Worm (Caenorhabditis elegans): Measurements from ENCODE around the gene dnj-24.

The dnj-24 gene

DNA sequence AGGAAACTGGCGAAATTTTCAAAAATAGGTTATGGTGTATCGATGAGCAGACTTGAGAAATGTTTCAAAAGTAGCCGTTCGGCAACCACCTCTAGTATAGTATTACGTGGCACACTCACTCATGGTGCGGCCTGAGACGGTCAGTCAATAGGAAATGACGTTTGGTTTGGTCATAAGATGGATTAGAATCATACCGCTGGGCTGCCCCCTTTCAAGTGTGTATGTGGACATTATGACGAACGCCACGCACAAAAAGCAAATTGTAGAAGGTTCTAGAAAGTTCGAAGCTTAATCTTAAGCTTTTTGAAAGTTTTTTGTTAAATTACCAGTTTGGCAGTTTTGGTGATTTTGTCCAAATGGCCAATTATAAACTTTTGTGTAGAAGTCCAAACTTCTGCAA lies 480 bp upstream of the dnj-24 start:
- TF ChIP-seq pax-1 (tag; optimal IDR thresholded peaks at IDR 0.05) (peak; percentile 80), hlh-13 (GFP tag; optimal IDR thresholded peaks at IDR 0.05) (no peak)

DNA sequence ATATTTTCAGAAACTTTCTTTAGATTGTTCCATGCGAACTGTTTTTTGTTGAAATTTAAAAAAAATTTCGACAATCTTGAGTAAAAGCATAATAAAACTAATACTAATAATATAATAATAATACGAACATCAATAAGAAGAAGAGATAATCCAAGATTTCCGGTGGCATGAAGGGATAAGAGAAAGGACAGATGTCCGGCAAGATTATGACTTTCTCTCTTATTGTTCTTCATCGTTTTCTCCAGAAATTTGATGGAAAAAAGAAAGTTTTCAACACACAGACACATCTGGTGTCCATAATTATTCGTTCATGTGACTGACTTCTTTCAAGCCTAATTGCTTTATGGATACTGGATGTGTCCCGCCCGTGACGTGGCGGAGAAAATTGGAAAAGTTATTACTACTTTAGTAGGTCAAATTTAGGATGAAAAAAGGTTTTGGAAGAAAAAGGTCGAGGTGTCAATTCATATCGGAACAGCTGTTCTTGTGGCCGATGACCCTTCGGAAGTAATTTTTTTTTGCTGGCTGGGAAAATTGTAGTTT lies 1.3 kb downstream of the dnj-24 start:
- TF ChIP-seq ceh-19 (GFP tag; optimal IDR thresholded peaks at IDR 0.05) (no peak), ceh-45 (GFP tag; IDR thresholded peaks at IDR 0.05) (no peak), unc-86 (tag; optimal IDR thresholded peaks at IDR 0.05) (no peak), eyg-1 (tag; optimal IDR thresholded peaks at IDR 0.05) (no peak), hlh-13 (GFP tag; optimal IDR thresholded peaks at IDR 0.05) (no peak), ceh-30 (tag; optimal IDR thresholded peaks at IDR 0.05) (no peak), elt-4 (tag; optimal IDR thresholded peaks at IDR 0.05) (no peak), hlh-30 (tag; optimal IDR thresholded peaks at IDR 0.05; ENCODE audit: insufficient read depth) (no peak), hlh-15 (tag; optimal IDR thresholded peaks at IDR 0.05) (no peak), ceh-31 (tag; optimal IDR thresholded peaks at IDR 0.05) (no peak)

DNA sequence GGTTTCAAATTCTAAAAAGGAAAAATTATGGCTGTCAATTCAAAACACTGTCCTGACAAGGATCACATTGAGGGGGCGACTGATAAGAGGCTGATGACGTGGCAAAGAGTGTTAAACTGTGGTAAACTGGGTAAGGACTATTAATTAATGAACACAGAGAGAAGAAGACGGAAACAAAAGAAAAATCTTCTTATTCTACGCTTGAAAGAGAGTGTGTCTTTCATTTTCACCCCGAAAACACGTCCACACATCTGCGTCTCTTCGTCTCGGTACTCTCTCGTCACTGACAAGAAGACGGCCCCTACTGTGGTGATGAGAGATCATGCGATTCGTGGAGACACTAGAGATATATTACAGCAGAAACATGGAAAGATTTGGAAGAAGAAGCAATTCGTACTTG lies 2.5 kb downstream of the dnj-24 start:
- no peak for TF ChIP-seq ahr-1 (tag; optimal IDR thresholded peaks at IDR 0.05)
- TF ChIP-seq nhr-232 (tag; optimal IDR thresholded peaks at IDR 0.05), result no peak
- no peak for TF ChIP-seq ceh-24 (tag; optimal IDR thresholded peaks at IDR 0.05)
- TF ChIP-seq nfya-1 (tag; optimal IDR thresholded peaks at IDR 0.05), result peak; percentile 9
- no peak for TF ChIP-seq unc-42 (tag; optimal IDR thresholded peaks at IDR 0.05)
- no peak for TF ChIP-seq ttx-3 (tag; optimal IDR thresholded peaks at IDR 0.05)
- no peak for TF ChIP-seq ceh-18 (tag; optimal IDR thresholded peaks at IDR 0.05)
- TF ChIP-seq dmd-4 (tag; optimal IDR thresholded peaks at IDR 0.05; ENCODE audit: borderline replicate concordance), result no peak
- TF ChIP-seq hlh-8 (tag; optimal IDR thresholded peaks at IDR 0.05), result no peak
- TF ChIP-seq ztf-16 (tag; optimal IDR thresholded peaks at IDR 0.05), result no peak
- TF ChIP-seq elt-2 (tag; optimal IDR thresholded peaks at IDR 0.05), result peak; percentile 18
- no peak for TF ChIP-seq ceh-48 (tag; optimal IDR thresholded peaks at IDR 0.05)
- no peak for TF ChIP-seq syd-9 (tag; optimal IDR thresholded peaks at IDR 0.05)
- no peak for TF ChIP-seq F13H6.1 (tag; optimal IDR thresholded peaks at IDR 0.05)
- no peak for TF ChIP-seq odd-2 (tag; optimal IDR thresholded peaks at IDR 0.05)
- TF ChIP-seq K02D7.2 (tag; optimal IDR thresholded peaks at IDR 0.05), result no peak
- TF ChIP-seq unc-55 (GFP tag; optimal IDR thresholded peaks at IDR 0.05), result peak; percentile 31
- no peak for TF ChIP-seq Y22D7AL.16 (tag; optimal IDR thresholded peaks at IDR 0.05)

DNA sequence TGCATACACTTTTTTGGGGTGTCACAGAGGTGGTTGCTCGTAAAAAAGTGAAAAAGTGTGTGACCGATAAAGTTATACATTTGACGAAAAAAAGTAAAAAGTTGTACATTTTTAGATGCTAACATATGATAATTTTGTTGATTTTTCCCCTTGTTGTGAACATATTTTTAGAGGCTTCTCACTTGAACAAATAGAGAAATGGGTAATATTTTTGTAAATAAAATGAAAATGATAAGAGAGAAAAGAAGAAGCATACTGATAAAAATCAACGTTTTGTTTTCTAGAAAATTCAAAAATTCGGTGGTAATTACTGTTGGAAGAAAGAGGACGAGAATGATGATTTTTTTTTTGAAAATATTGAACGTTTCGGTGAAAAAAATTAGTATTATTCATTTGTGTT lies 3.6 kb downstream of the dnj-24 start:
- no peak for TF ChIP-seq hlh-15 (tag; optimal IDR thresholded peaks at IDR 0.05)
- TF ChIP-seq npax-4 (tag; optimal IDR thresholded peaks at IDR 0.05), result no peak
- no peak for TF ChIP-seq pros-1 (tag; optimal IDR thresholded peaks at IDR 0.05)
- no peak for TF ChIP-seq hlh-13 (GFP tag; optimal IDR thresholded peaks at IDR 0.05)
- TF ChIP-seq zip-5 (tag; optimal IDR thresholded peaks at IDR 0.05), result no peak
- no peak for TF ChIP-seq ceh-22 (tag; optimal IDR thresholded peaks at IDR 0.05)
- TF ChIP-seq tbx-7 (tag; optimal IDR thresholded peaks at IDR 0.05), result no peak
- no peak for TF ChIP-seq unc-42 (tag; optimal IDR thresholded peaks at IDR 0.05)
- no peak for TF ChIP-seq lin-11 (tag; optimal IDR thresholded peaks at IDR 0.05)
- TF ChIP-seq ztf-16 (tag; optimal IDR thresholded peaks at IDR 0.05), result no peak
- TF ChIP-seq ttx-3 (tag; optimal IDR thresholded peaks at IDR 0.05), result no peak
- TF ChIP-seq rnt-1 (tag; optimal IDR thresholded peaks at IDR 0.05), result no peak
- TF ChIP-seq ceh-48 (tag; optimal IDR thresholded peaks at IDR 0.05), result no peak
- TF ChIP-seq ama-1 (optimal IDR thresholded peaks at IDR 0.05), result no peak
- TF ChIP-seq F13H6.1 (tag; optimal IDR thresholded peaks at IDR 0.05), result no peak
- TF ChIP-seq elt-4 (tag; optimal IDR thresholded peaks at IDR 0.05), result no peak
- TF ChIP-seq dmd-4 (tag; optimal IDR thresholded peaks at IDR 0.05; ENCODE audit: borderline replicate concordance), result no peak
